Worm (Caenorhabditis elegans) whole organism, late embryonic: ENCODE data around the gene orc-2.
A peak's percentile ranks its signal among the peaks of the same experiment; 100 is the strongest.

Experiments
- C08G9.2 ChIP-seq: sonication (generic microtip); optimal IDR thresholded peaks from 2 replicates; lab custom pipeline; 2016; ENCODE audit warnings: mild to moderate bottlenecking, missing genetic modification characterization, moderate library complexity, missing compliant biosample characterization
- ahr-1 ChIP-seq: sonication (generic microtip); optimal IDR thresholded peaks from 2 replicates; lab custom pipeline; 2016; ENCODE audit warnings: missing genetic modification characterization, missing compliant biosample characterization
- ceh-18 ChIP-seq: sonication (generic microtip); optimal IDR thresholded peaks from 2 replicates; lab custom pipeline; 2016; ENCODE audit warnings: missing genetic modification characterization, missing compliant biosample characterization
- ceh-2 ChIP-seq: sonication (generic microtip); optimal IDR thresholded peaks from 2 replicates; lab custom pipeline; 2016; ENCODE audit warnings: missing genotype, missing genetic modification characterization, missing compliant biosample characterization
- ceh-24 ChIP-seq: sonication (generic microtip); optimal IDR thresholded peaks from 2 replicates; lab custom pipeline; 2016; ENCODE audit warnings: mild to moderate bottlenecking, missing genetic modification characterization, missing compliant biosample characterization
- ceh-31 ChIP-seq: sonication (generic microtip); optimal IDR thresholded peaks from 2 replicates; lab custom pipeline; 2016; ENCODE audit warnings: missing genetic modification characterization, missing compliant biosample characterization
- ceh-34 ChIP-seq: sonication (generic microtip); optimal IDR thresholded peaks from 2 replicates; lab custom pipeline; 2016; ENCODE audit warnings: mild to moderate bottlenecking, missing genetic modification characterization, missing compliant biosample characterization
- dve-1 ChIP-seq: sonication (generic microtip); optimal IDR thresholded peaks from 2 replicates; lab custom pipeline; 2017; ENCODE audit warnings: antibody characterized with exemption, mild to moderate bottlenecking, missing genetic modification characterization, missing compliant biosample characterization
- elt-2 ChIP-seq: sonication (generic microtip); optimal IDR thresholded peaks from 2 replicates; lab custom pipeline; 2016; ENCODE audit warnings: missing genetic modification reagents, missing genetic modification characterization, missing compliant biosample characterization
- fkh-6 ChIP-seq: sonication (generic microtip); optimal IDR thresholded peaks from 2 replicates; lab custom pipeline; 2016; ENCODE audit warnings: missing genetic modification characterization, missing compliant biosample characterization
- hlh-13 ChIP-seq: fragments of 200-800 bp; sonication (Bioruptor generic); optimal IDR thresholded peaks from 2 replicates; lab custom pipeline; 2018; ENCODE audit warnings: mild to moderate bottlenecking, missing genetic modification characterization, missing compliant biosample characterization
- hlh-6 ChIP-seq: sonication (generic microtip); optimal IDR thresholded peaks from 2 replicates; lab custom pipeline; 2016; ENCODE audit warnings: missing genotype, missing genetic modification characterization, missing compliant biosample characterization
- lim-6 ChIP-seq: sonication (generic microtip); optimal IDR thresholded peaks from 2 replicates; lab custom pipeline; 2016; ENCODE audit warnings: missing genetic modification characterization, missing compliant biosample characterization
- lin-11 ChIP-seq: fragments of 200-800 bp; sonication (Bioruptor generic); optimal IDR thresholded peaks from 2 replicates; lab custom pipeline; 2018; ENCODE audit warnings: mild to moderate bottlenecking, missing genetic modification characterization, missing compliant biosample characterization
- nhr-11 ChIP-seq: fragments of 150-350 bp; optimal IDR thresholded peaks from 2 replicates; lab custom pipeline; 2014; ENCODE audit warnings: missing biosample characterization, missing genetic modification characterization
- pag-3 ChIP-seq: sonication (generic microtip); optimal IDR thresholded peaks from 2 replicates; lab custom pipeline; 2016; ENCODE audit warnings: missing compliant biosample characterization, missing genetic modification characterization, borderline replicate concordance
- pqm-1 ChIP-seq: sonication (generic microtip); optimal IDR thresholded peaks from 2 replicates; lab custom pipeline; 2016; ENCODE audit warnings: missing genetic modification characterization, missing compliant biosample characterization
- ttx-3 ChIP-seq: sonication (generic microtip); optimal IDR thresholded peaks from 2 replicates; lab custom pipeline; 2016; ENCODE audit warnings: missing genetic modification reagents, missing genetic modification characterization, missing compliant biosample characterization
- unc-42 ChIP-seq: sonication (generic microtip); optimal IDR thresholded peaks from 2 replicates; lab custom pipeline; 2016; ENCODE audit warnings: missing genotype, missing genetic modification characterization, missing compliant biosample characterization
- unc-55 ChIP-seq: sonication (generic microtip); optimal IDR thresholded peaks from 2 replicates; lab custom pipeline; 2017; ENCODE audit warnings: missing biosample characterization, missing genetic modification reagents, missing genetic modification characterization

orc-2 gene

DNA sequence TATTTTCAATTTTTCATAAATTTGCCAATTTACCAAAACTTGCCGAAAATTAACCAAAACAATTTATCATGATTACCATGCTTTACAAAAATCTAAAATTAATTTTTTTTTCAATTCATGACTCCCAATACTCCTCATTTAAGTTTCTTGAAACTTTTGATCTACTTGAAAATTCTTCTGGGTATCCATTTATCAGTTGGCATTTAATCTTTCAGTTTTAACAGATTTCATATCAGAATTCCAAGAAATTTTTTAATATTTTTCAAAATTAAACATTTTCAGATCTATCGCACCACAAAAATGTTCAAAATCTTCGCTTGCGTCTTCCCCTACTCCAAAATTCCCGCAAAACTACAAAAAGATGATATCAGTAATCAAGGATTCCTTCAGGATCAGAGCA is 50.2 kb downstream of the orc-2 start, which contains the start of gene Y19D2B.2:
TSS of gene Y19D2B.2 (plus strand) at position 301 of the 400 bp plus-strand sequence.
- TF ChIP-seq hlh-6 (no peak), ceh-18 (tag; lab: Kevin White, UChicago) (no peak), ceh-34 (tag; lab: Kevin White, UChicago) (no peak), ceh-2 (tag; lab: Kevin White, UChicago) (no peak), nhr-11 (tag; lab: Kevin White, UChicago) (no peak), C08G9.2 (tag; lab: Kevin White, UChicago) (no peak), ahr-1 (tag; lab: Kevin White, UChicago) (no peak), hlh-13 (GFP tag; lab: Kevin White, UChicago) (no peak), lim-6 (tag; lab: Kevin White, UChicago) (no peak), lin-11 (tag; lab: Kevin White, UChicago) (no peak), unc-42 (no peak), ceh-24 (no peak), ttx-3 (tag; lab: Kevin White, UChicago) (no peak), unc-55 (GFP tag; lab: Kevin White, UChicago) (no peak), pag-3 (no peak), dve-1 (tag; lab: Kevin White, UChicago) (no peak)
- TF ChIP-seq, all 69 proteins: peak for 0

DNA sequence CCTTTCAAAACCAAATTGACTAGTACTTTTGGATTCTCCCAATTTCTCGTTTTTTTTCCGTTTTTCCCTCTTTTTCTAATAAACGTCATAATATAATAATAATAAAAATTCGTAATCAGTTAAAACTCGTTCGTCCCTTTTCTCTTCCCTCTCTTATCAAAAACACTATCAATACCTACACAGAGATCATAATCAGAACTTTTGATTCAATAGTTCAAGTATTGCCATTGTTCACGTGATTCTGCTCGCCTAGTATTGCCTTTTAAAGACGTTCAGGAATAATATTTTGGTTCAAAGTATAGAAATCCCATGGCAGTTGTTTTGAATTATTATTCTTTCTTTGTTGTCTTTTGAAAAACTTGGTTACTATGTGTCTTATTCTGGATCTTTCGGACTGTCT is 50.9 kb downstream of the orc-2 start:
- TF ChIP-seq elt-2 (tag; lab: Kevin White, UChicago): peak; percentile 84
- no peak for TF ChIP-seq fkh-6
- no peak for TF ChIP-seq hlh-6

ce11 chrII:10925804-10926570 is 52.3 kb downstream of the orc-2 start, which contains the start of gene metr-1:
TSS of gene metr-1 (plus strand) at chrII:10926561.
- TF ChIP-seq pqm-1 (tag; lab: Kevin White, UChicago): no peak
- peak; percentile 33 for TF ChIP-seq elt-2 (tag; lab: Kevin White, UChicago)
- peak; percentile 18 for TF ChIP-seq ceh-31 (tag; lab: Kevin White, UChicago)
- TF ChIP-seq, all 69 proteins: peak for 2
